Worm (Caenorhabditis elegans): Measurements from ENCODE around the gene ceh-18.

- TF ChIP-seq hmg-11 (tag; optimal IDR thresholded peaks at IDR 0.05) (no peak), ceh-9 (tag; optimal IDR thresholded peaks at IDR 0.05) (no peak), egl-27 (tag; optimal IDR thresholded peaks at IDR 0.05) (no peak), nhr-77 (tag; optimal IDR thresholded peaks at IDR 0.05) (no peak), sea-2 (GFP tag; optimal IDR thresholded peaks at IDR 0.05) (no peak), ZK546.5 (tag; optimal IDR thresholded peaks at IDR 0.05) (no peak), nhr-12 (tag; optimal IDR thresholded peaks at IDR 0.05) (no peak), fos-1 (tag; optimal IDR thresholded peaks at IDR 0.05) (no peak), fkh-2 (tag; optimal IDR thresholded peaks at IDR 0.05) (no peak), ztf-11 (tag; optimal IDR thresholded peaks at IDR 0.05) (no peak), skn-1 (tag; optimal IDR thresholded peaks at IDR 0.05) (no peak), aly-2 (tag; optimal IDR thresholded peaks at IDR 0.05) (no peak)
Measured at ce11 chrX:3837752-3838159, 19.8 kb downstream of the ceh-18 start.

All from whole organism, L3 larva.